Fruit fly (Drosophila melanogaster): ENCODE measurements around the gene Cp15.
A peak's percentile ranks its signal among the peaks of the same experiment; 100 is the strongest.

Gene Cp15

dm6 chr3L:8699612-8700011, 28.7 kb upstream of the Cp15 start (continued):
- no peak for TF ChIP-seq CG14441 (GFP tag; IDR thresholded peaks at IDR 0.05)
- TF ChIP-seq tna (GFP tag; IDR thresholded peaks at IDR 0.05; ENCODE audit: partially characterized antibody), result 0 out of 2 replicates have a peak, but pooled peaks have one; percentile 7
- no peak for TF ChIP-seq Sox100B (GFP tag; optimal IDR thresholded peaks at IDR 0.05)
- TF ChIP-seq fd96Cb (tag; optimal IDR thresholded peaks at IDR 0.05), result no peak
- no peak for TF ChIP-seq p53 (GFP tag; optimal IDR thresholded peaks at IDR 0.05)
- TF ChIP-seq lola (GFP tag; optimal IDR thresholded peaks at IDR 0.05), result no peak
- no peak for TF ChIP-seq Ets65A (GFP tag)
- TF ChIP-seq CG31365 (tag; optimal IDR thresholded peaks at IDR 0.05), result no peak
- TF ChIP-seq CG14050 (GFP tag; IDR thresholded peaks at IDR 0.05), result no peak
- no peak for TF ChIP-seq tin (GFP tag; optimal IDR thresholded peaks at IDR 0.05)
- TF ChIP-seq Elba2 (GFP tag; optimal IDR thresholded peaks at IDR 0.05), result no peak
- TF ChIP-seq HHEX (GFP tag; optimal IDR thresholded peaks at IDR 0.05), result peak; percentile 21
- TF ChIP-seq HLHmδ (GFP tag; optimal IDR thresholded peaks at IDR 0.05), result peak; percentile 83
- TF ChIP-seq CG7928 (GFP tag; optimal IDR thresholded peaks at IDR 0.05), result peak; percentile 1
- no peak for TF ChIP-seq fru (optimal IDR thresholded peaks at IDR 0.05)
- no peak for TF ChIP-seq Rx (GFP tag; IDR thresholded peaks at IDR 0.05)
- no peak for TF ChIP-seq Hmx (GFP tag; optimal IDR thresholded peaks at IDR 0.05)
- TF ChIP-seq Sry-β (GFP tag; optimal IDR thresholded peaks at IDR 0.05), result no peak
- TF ChIP-seq Rfx (GFP tag; IDR thresholded peaks at IDR 0.05), result peak; percentile 12; the same call in 1 of the 2 replicates
- no peak for TF ChIP-seq Atf3 (GFP tag; optimal IDR thresholded peaks at IDR 0.05)
- TF ChIP-seq luna (GFP tag; optimal IDR thresholded peaks at IDR 0.05), result no peak
- TF ChIP-seq CG9727 (GFP tag; optimal IDR thresholded peaks at IDR 0.05), result no peak
- TF ChIP-seq CHES-1-like (GFP tag; optimal IDR thresholded peaks at IDR 0.05), result no peak
- no peak for TF ChIP-seq CG4617 (GFP tag; optimal IDR thresholded peaks at IDR 0.05; ENCODE audit: borderline replicate concordance)
- TF ChIP-seq tgo (GFP tag; IDR thresholded peaks at IDR 0.05), result no peak
- TF ChIP-seq h (optimal IDR thresholded peaks at IDR 0.05), result no peak
- TF ChIP-seq TFAM (GFP tag; optimal IDR thresholded peaks at IDR 0.05), result no peak
- TF ChIP-seq exex (tag; optimal IDR thresholded peaks at IDR 0.05), result peak; percentile 83
- TF ChIP-seq Ravus (GFP tag; IDR thresholded peaks at IDR 0.05), result no peak
- TF ChIP-seq CG8089 (GFP tag; optimal IDR thresholded peaks at IDR 0.05), result no peak
- TF ChIP-seq CG4282 (GFP tag; optimal IDR thresholded peaks at IDR 0.05), result no peak
- TF ChIP-seq CG13424 (tag; optimal IDR thresholded peaks at IDR 0.05), result no peak
- TF ChIP-seq HmgZ (tag; optimal IDR thresholded peaks at IDR 0.05), result no peak
- TF ChIP-seq pum (GFP tag; optimal IDR thresholded peaks at IDR 0.05), result no peak
- TF ChIP-seq unc-4 (GFP tag; IDR thresholded peaks at IDR 0.05; ENCODE audit: partially characterized antibody), result no peak
- no peak for TF ChIP-seq Dad (GFP tag; optimal IDR thresholded peaks at IDR 0.05)
- TF ChIP-seq CG6791 (GFP tag; IDR thresholded peaks at IDR 0.05; ENCODE audit: partially characterized antibody), result no peak
- TF ChIP-seq CG17361 (GFP tag; IDR thresholded peaks at IDR 0.05), result no peak
- no peak for TF ChIP-seq bab2 (GFP tag; optimal IDR thresholded peaks at IDR 0.05)
- TF ChIP-seq CG11696 (GFP tag; IDR thresholded peaks at IDR 0.05), result no peak
- no peak for TF ChIP-seq CG10462 (GFP tag; optimal IDR thresholded peaks at IDR 0.05)
- TF ChIP-seq sisA (GFP tag; IDR thresholded peaks at IDR 0.05), result no peak
- TF ChIP-seq CG33213 (GFP tag; optimal IDR thresholded peaks at IDR 0.05), result no peak
- TF ChIP-seq rib (GFP tag; IDR thresholded peaks at IDR 0.05), result 0 out of 2 replicates have a peak, but pooled peaks have one; percentile 12
- no peak for TF ChIP-seq twi (tag; optimal IDR thresholded peaks at IDR 0.05)
- no peak for TF ChIP-seq Dip3 (GFP tag; optimal IDR thresholded peaks at IDR 0.05)
- TF ChIP-seq CG34422 (GFP tag; IDR thresholded peaks at IDR 0.05), result no peak
- TF ChIP-seq zen (tag; optimal IDR thresholded peaks at IDR 0.05), result no peak
- TF ChIP-seq NK7.1 (GFP tag; optimal IDR thresholded peaks at IDR 0.05), result no peak
- TF ChIP-seq nmo (GFP tag; optimal IDR thresholded peaks at IDR 0.05), result no peak
- peak; percentile 50 for TF ChIP-seq vnd (GFP tag; IDR thresholded peaks at IDR 0.05; ENCODE audit: partially characterized antibody)
- no peak for TF ChIP-seq CG18476 (GFP tag; optimal IDR thresholded peaks at IDR 0.05)
- TF ChIP-seq eyg (GFP tag; optimal IDR thresholded peaks at IDR 0.05), result no peak

Measured in whole organism, embryonic.